Worm (Caenorhabditis elegans) whole organism, late embryonic: ENCODE results near the gene frm-2.
A peak's percentile ranks its signal among the peaks of the same experiment; 100 is the strongest.

ENCODE experiments used
- Y22D7AL.16 ChIP-seq: sonication (generic microtip); optimal IDR thresholded peaks from 2 replicates; lab custom pipeline; 2016; ENCODE audit warnings: missing genetic modification characterization, missing compliant biosample characterization
- ama-1 ChIP-seq: fragments of 150-350 bp; optimal IDR thresholded peaks from 2 replicates; lab custom pipeline; 2014
- ceh-14 ChIP-seq: sonication (generic microtip); optimal IDR thresholded peaks from 2 replicates; lab custom pipeline; 2016; ENCODE audit warnings: missing genotype, missing genetic modification characterization, missing compliant biosample characterization
- ceh-18 ChIP-seq: sonication (generic microtip); optimal IDR thresholded peaks from 2 replicates; lab custom pipeline; 2016; ENCODE audit warnings: missing genetic modification characterization, missing compliant biosample characterization
- ceh-19 ChIP-seq: fragments of 200-800 bp; sonication (Bioruptor generic); optimal IDR thresholded peaks from 2 replicates; lab custom pipeline; 2018; ENCODE audit warnings: mild to moderate bottlenecking, missing genetic modification characterization, missing compliant biosample characterization
- ceh-22 ChIP-seq: sonication (generic microtip); optimal IDR thresholded peaks from 2 replicates; lab custom pipeline; 2017; ENCODE audit warnings: missing biosample characterization, missing genetic modification characterization
- ceh-24 ChIP-seq: sonication (generic microtip); optimal IDR thresholded peaks from 2 replicates; lab custom pipeline; 2016; ENCODE audit warnings: mild to moderate bottlenecking, missing genetic modification characterization, missing compliant biosample characterization
- ceh-31 ChIP-seq: sonication (generic microtip); optimal IDR thresholded peaks from 2 replicates; lab custom pipeline; 2016; ENCODE audit warnings: missing genetic modification characterization, missing compliant biosample characterization
- ceh-45 ChIP-seq: fragments of 200-800 bp; sonication (Bioruptor generic); IDR thresholded peaks from 2 replicates; pipeline ENCODE4 v1.3.6; 2022; ENCODE audit warnings: missing genetic modification reagents, missing genetic modification characterization, missing compliant biosample characterization
- ceh-48 ChIP-seq: sonication (generic microtip); optimal IDR thresholded peaks from 2 replicates; lab custom pipeline; 2016; ENCODE audit warnings: missing genetic modification characterization, inconsistent platforms, missing compliant biosample characterization
- ceh-6 ChIP-seq: fragments of 200-800 bp; sonication (Bioruptor generic); optimal IDR thresholded peaks from 2 replicates; lab custom pipeline; 2018; ENCODE audit warnings: mild to moderate bottlenecking, missing genetic modification characterization, missing compliant biosample characterization
- ceh-9 ChIP-seq: sonication (generic microtip); optimal IDR thresholded peaks from 2 replicates; lab custom pipeline; 2016; ENCODE audit warnings: mild to moderate bottlenecking, missing genetic modification characterization, inconsistent platforms, missing compliant biosample characterization
- che-1 ChIP-seq: sonication (generic microtip); optimal IDR thresholded peaks from 2 replicates; lab custom pipeline; 2016; ENCODE audit warnings: mild to moderate bottlenecking, missing genetic modification characterization, missing compliant biosample characterization
- dmd-4 ChIP-seq: sonication (generic microtip); optimal IDR thresholded peaks from 2 replicates; lab custom pipeline; 2016; ENCODE audit warnings: borderline replicate concordance, missing genetic modification characterization, missing compliant biosample characterization
- elt-2 ChIP-seq: sonication (generic microtip); optimal IDR thresholded peaks from 2 replicates; lab custom pipeline; 2016; ENCODE audit warnings: missing genetic modification reagents, missing genetic modification characterization, missing compliant biosample characterization
- ets-4 ChIP-seq: sonication (generic microtip); optimal IDR thresholded peaks from 2 replicates; lab custom pipeline; 2016; ENCODE audit warnings: missing genetic modification characterization, missing compliant biosample characterization
- fkh-6 ChIP-seq: sonication (generic microtip); optimal IDR thresholded peaks from 2 replicates; lab custom pipeline; 2016; ENCODE audit warnings: missing genetic modification characterization, missing compliant biosample characterization
- gmeb-2 ChIP-seq: sonication (generic microtip); optimal IDR thresholded peaks from 2 replicates; lab custom pipeline; 2016; ENCODE audit warnings: missing genetic modification characterization, inconsistent platforms, missing compliant biosample characterization
- hlh-30 ChIP-seq: sonication (generic microtip); optimal IDR thresholded peaks from 2 replicates; lab custom pipeline; 2017; ENCODE audit warnings: antibody characterized with exemption, missing genetic modification characterization, missing compliant biosample characterization; ENCODE audit not compliant: insufficient read depth
- hlh-6 ChIP-seq: sonication (generic microtip); optimal IDR thresholded peaks from 2 replicates; lab custom pipeline; 2016; ENCODE audit warnings: missing genotype, missing genetic modification characterization, missing compliant biosample characterization
- madf-2 ChIP-seq: sonication (generic microtip); optimal IDR thresholded peaks from 2 replicates; lab custom pipeline; 2017; ENCODE audit warnings: missing genetic modification characterization, missing compliant biosample characterization
- mec-3 ChIP-seq: sonication (generic microtip); optimal IDR thresholded peaks from 2 replicates; lab custom pipeline; 2016; ENCODE audit warnings: borderline replicate concordance, missing genetic modification characterization, missing compliant biosample characterization
- pat-9 ChIP-seq: fragments of 200-800 bp; sonication (Bioruptor generic); optimal IDR thresholded peaks from 2 replicates; lab custom pipeline; 2018; ENCODE audit warnings: mild to moderate bottlenecking, missing genetic modification characterization, moderate library complexity, missing compliant biosample characterization
- pax-1 ChIP-seq: fragments of 150-350 bp; optimal IDR thresholded peaks from 2 replicates; lab custom pipeline; 2014; ENCODE audit warnings: missing biosample characterization, missing genetic modification characterization
- pha-2 ChIP-seq: sonication (generic microtip); optimal IDR thresholded peaks from 2 replicates; lab custom pipeline; 2017; ENCODE audit warnings: mild to moderate bottlenecking, missing genetic modification characterization, missing compliant biosample characterization
- pha-4 ChIP-seq: fragments of 150-350 bp; optimal IDR thresholded peaks from 2 replicates; lab custom pipeline; 2018; ENCODE audit warnings: missing biosample characterization, missing genetic modification reagents, missing genetic modification characterization
- pqm-1 ChIP-seq: sonication (generic microtip); optimal IDR thresholded peaks from 2 replicates; lab custom pipeline; 2016; ENCODE audit warnings: missing genetic modification characterization, missing compliant biosample characterization
- pros-1 ChIP-seq: fragments of 150-350 bp; optimal IDR thresholded peaks from 2 replicates; lab custom pipeline; 2014; ENCODE audit warnings: missing biosample characterization, missing genetic modification reagents, missing genetic modification characterization
- sox-4 ChIP-seq: sonication (generic microtip); optimal IDR thresholded peaks from 2 replicates; lab custom pipeline; 2017; ENCODE audit warnings: mild to moderate bottlenecking, missing genetic modification characterization, inconsistent platforms, missing compliant biosample characterization
- ttx-3 ChIP-seq: sonication (generic microtip); optimal IDR thresholded peaks from 2 replicates; lab custom pipeline; 2016; ENCODE audit warnings: missing genetic modification reagents, missing genetic modification characterization, missing compliant biosample characterization
- unc-3 ChIP-seq, 2 experiments: fragments of 200-800 bp in 1 of 2; sonication (Bioruptor generic) in 1 of 2; sonication (generic microtip) in 1 of 2; conservative IDR thresholded peaks in 1 of 2; optimal IDR thresholded peaks in 1 of 2; 2 replicates each; pipeline versions ENCODE4 v1.3.6 to Lab custom; 2016 to 2022; ENCODE audit warnings: missing compliant biosample characterization in 2 of 2, missing genetic modification characterization in 2 of 2, missing genetic modification reagents in 1 of 2
- unc-42 ChIP-seq: sonication (generic microtip); optimal IDR thresholded peaks from 2 replicates; lab custom pipeline; 2016; ENCODE audit warnings: missing genotype, missing genetic modification characterization, missing compliant biosample characterization
- unc-55 ChIP-seq: sonication (generic microtip); optimal IDR thresholded peaks from 2 replicates; lab custom pipeline; 2017; ENCODE audit warnings: missing biosample characterization, missing genetic modification reagents, missing genetic modification characterization
- zip-5 ChIP-seq: sonication (generic microtip); optimal IDR thresholded peaks from 2 replicates; lab custom pipeline; 2016; ENCODE audit warnings: missing genetic modification characterization, missing compliant biosample characterization
- ztf-16 ChIP-seq: sonication (generic microtip); optimal IDR thresholded peaks from 2 replicates; lab custom pipeline; 2017; ENCODE audit warnings: missing genetic modification characterization, missing compliant biosample characterization

frm-2 gene

DNA sequence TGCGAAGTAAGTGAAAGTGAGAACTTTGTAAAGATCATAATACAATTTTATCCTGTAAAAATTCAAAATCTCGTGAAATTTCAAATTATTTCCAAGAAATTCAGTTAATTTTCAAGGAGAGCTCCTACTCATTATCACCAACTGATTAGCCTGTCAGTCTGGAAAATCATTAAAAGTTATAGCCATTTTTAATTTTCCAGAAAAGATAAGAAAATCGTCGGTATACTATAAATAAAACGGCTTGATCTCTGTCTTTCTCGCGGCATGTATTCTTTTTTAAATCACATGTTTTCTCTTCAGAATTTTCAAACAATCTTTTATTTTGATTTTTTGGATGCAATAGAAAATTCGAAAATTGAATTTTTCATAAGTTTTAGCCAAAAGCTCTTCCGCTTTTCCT lies 32.9 kb downstream of the frm-2 start:
- no peak for TF ChIP-seq ttx-3 (tag; lab: Kevin White, UChicago)
- no peak for TF ChIP-seq che-1 (tag; lab: Kevin White, UChicago)
- no peak for TF ChIP-seq fkh-6 (tag; lab: Kevin White, UChicago)
- no peak for TF ChIP-seq unc-55 (GFP tag; lab: Kevin White, UChicago)
- no peak for TF ChIP-seq ceh-19 (GFP tag; lab: Kevin White, UChicago)
- no peak for TF ChIP-seq mec-3
- no peak for TF ChIP-seq ceh-45 (GFP tag; lab: Robert Waterston, UW)
- no peak for TF ChIP-seq ceh-14 (tag; lab: Kevin White, UChicago)
- no peak for TF ChIP-seq pha-4 (tag; lab: Kevin White, UChicago)
- no peak for TF ChIP-seq unc-42 (tag; lab: Kevin White, UChicago)
- TF ChIP-seq, all 69 proteins: peak for 0

DNA sequence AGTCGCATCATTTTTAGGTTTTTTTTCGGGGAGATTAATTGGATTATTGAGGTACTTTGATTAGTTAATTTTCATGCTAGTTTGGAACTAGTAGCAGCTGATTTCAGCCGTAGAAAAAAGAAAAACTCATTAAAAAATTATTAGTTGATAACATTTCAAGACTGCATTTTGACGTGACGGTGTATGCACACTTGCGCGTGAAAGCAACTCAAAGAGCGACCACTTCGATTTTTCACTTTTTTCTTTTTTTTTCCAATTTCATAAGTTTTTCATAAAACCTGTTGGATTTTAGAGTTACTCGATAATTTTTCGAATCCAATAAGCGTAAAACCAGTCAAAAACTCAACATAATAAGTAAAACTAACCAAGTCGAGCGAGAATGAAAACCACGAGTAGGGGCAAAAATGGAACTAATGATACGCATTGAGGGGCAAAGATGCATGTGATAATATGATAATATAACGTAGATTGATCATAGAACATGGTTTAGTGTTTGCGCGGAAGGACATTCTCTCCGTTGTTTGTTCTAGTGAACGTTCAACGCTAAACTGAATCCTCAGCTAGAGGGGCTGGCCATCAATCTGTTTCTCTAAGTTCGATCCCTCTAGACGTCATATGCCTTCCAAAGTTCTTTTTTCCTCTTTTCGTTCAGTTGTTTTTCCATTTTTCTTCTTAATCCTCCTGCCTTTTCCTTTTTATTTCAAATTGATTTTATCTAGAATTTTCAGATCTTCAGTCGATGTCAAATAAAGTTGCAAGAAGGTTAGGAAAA lies 33.6 kb downstream of the frm-2 start, which contains the start of the genes F25B5.6 and F25B5.3:
Gene F25B5.6 (minus strand): TSS at position 572 of the 772 bp plus-strand sequence.
Gene F25B5.3 (plus strand): TSS at position 722 of the 772 bp plus-strand sequence.
- TF ChIP-seq pax-1 (tag; lab: Kevin White, UChicago) (no peak), unc-42 (tag; lab: Kevin White, UChicago) (peak; percentile 35)

DNA sequence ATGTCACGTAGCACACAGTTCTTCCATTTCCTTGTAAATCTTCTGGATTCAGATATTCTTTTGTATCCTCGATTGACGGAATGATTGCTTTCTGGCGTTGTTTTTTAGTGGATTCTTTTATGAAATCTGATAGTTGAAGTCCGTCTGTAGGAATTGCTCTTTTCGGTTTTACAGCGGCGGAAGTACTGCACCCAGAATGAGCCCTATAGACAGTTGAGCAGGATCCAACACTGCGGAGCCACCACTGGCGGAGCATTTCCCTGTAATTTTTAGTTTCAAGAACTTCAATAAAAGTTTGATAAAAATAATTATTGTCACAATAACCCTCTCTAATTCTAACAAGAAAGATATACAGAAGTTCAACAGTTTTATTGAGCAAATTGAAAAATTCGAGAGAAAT lies 36.1 kb downstream of the frm-2 start, which contains the start of gene F25B5.5:
Gene F25B5.5 (minus strand): TSS at position 260 of the 400 bp plus-strand sequence.
- TF ChIP-seq ceh-31 (tag; lab: Kevin White, UChicago) (no peak), madf-2 (tag; lab: Kevin White, UChicago) (no peak), elt-2 (tag; lab: Kevin White, UChicago) (no peak), ceh-9 (no peak), ztf-16 (tag; lab: Kevin White, UChicago) (no peak), ceh-48 (tag; lab: Kevin White, UChicago) (no peak), ets-4 (no peak), dmd-4 (no peak), hlh-6 (tag; lab: Kevin White, UChicago) (no peak), unc-3 (GFP tag; conservative IDR thresholded peaks at IDR 0.05; lab: Robert Waterston, UW) (no peak), unc-3 (tag; optimal IDR thresholded peaks at IDR 0.05; lab: Kevin White, UChicago) (no peak), pros-1 (tag; lab: Kevin White, UChicago) (no peak), pqm-1 (tag; lab: Kevin White, UChicago) (no peak), gmeb-2 (tag; lab: Kevin White, UChicago) (no peak)

DNA sequence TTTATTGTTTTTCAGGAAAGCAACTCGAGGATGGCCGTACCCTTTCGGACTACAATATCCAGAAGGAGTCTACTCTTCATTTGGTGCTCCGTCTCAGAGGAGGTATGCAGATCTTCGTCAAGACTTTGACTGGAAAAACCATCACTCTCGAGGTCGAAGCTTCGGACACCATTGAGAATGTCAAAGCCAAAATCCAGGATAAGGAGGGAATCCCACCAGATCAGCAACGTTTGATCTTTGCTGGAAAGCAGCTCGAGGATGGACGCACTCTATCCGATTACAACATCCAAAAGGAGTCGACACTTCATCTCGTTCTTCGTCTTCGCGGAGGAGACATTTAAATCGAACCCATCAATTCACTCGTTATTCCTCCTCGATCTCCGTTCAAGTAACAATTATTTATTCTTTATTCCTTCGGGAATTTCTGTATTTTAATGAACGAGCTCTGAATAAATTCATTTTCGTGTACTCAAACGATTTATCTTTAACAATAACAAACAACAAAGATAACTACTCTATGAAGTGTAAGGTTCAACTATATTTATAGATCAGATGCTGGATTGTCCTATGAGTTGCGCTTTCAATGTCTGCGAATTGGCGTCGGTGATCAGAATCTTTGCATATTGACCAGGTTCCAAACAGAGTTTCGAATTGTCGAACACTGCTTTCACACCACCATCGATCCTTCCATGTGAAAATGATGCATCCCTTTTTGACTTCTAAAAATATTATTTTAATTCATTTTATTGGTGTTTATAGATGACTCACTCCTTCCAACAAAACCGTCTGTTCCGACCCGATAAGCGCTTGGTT lies 38.4 kb downstream of the frm-2 start:
- TF ChIP-seq ama-1 (lab: Kevin White, UChicago): peak; percentile 86
- TF ChIP-seq pat-9 (tag; lab: Kevin White, UChicago): no peak

DNA sequence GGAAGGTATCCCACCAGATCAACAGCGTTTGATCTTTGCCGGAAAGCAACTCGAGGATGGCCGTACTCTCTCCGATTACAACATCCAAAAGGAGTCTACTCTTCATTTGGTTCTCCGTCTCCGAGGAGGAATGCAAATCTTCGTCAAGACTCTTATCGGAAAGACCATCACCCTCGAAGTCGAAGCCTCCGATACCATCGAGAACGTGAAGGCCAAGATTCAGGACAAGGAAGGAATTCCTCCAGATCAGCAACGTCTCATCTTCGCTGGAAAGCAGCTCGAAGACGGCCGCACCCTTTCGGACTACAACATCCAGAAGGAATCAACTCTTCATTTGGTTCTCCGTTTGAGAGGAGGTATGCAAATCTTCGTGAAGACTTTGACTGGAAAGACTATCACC lies 39.8 kb downstream of the frm-2 start:
- no peak for TF ChIP-seq ceh-18 (tag; lab: Kevin White, UChicago)
- no peak for TF ChIP-seq unc-3 (GFP tag; conservative IDR thresholded peaks at IDR 0.05; lab: Robert Waterston, UW)
- no peak for TF ChIP-seq unc-3 (tag; optimal IDR thresholded peaks at IDR 0.05; lab: Kevin White, UChicago)
- no peak for TF ChIP-seq hlh-30 (tag; lab: Kevin White, UChicago)
- no peak for TF ChIP-seq sox-4
- TF ChIP-seq ceh-45 (GFP tag; lab: Robert Waterston, UW): no peak
- TF ChIP-seq ceh-6 (GFP tag; lab: Kevin White, UChicago): no peak
- TF ChIP-seq ceh-24 (tag; lab: Kevin White, UChicago): no peak
- no peak for TF ChIP-seq ceh-19 (GFP tag; lab: Kevin White, UChicago)
- TF ChIP-seq ceh-22 (tag; lab: Kevin White, UChicago): no peak
- TF ChIP-seq ztf-16 (tag; lab: Kevin White, UChicago): no peak
- no peak for TF ChIP-seq Y22D7AL.16 (tag; lab: Kevin White, UChicago)
- no peak for TF ChIP-seq zip-5 (tag; lab: Kevin White, UChicago)
- TF ChIP-seq mec-3: no peak
- no peak for TF ChIP-seq ceh-48 (tag; lab: Kevin White, UChicago)
- no peak for TF ChIP-seq unc-55 (GFP tag; lab: Kevin White, UChicago)
- no peak for TF ChIP-seq ttx-3 (tag; lab: Kevin White, UChicago)
- no peak for TF ChIP-seq pros-1 (tag; lab: Kevin White, UChicago)
- TF ChIP-seq ama-1 (lab: Kevin White, UChicago): no peak
- TF ChIP-seq pha-2 (tag; lab: Kevin White, UChicago): no peak
- TF ChIP-seq unc-42 (tag; lab: Kevin White, UChicago): no peak
